Fruit fly (Drosophila melanogaster) whole organism, pupa: ENCODE data around the gene Kmn2.
A peak's percentile ranks its signal among the peaks of the same experiment; 100 is the strongest.

ENCODE experiments used
- CG10348 ChIP-seq: fragments of 200-800 bp; sonication (Bioruptor generic); IDR thresholded peaks from 2 replicates; pipeline ENCODE4 v1.3.6; 2022; ENCODE audit warnings: missing biosample characterization, missing genetic modification characterization
- CG12605 ChIP-seq: fragments of 200-800 bp; sonication (Bioruptor generic); IDR thresholded peaks from 2 replicates; pipeline ENCODE4 v1.3.6; 2022; ENCODE audit warnings: missing biosample characterization, missing genetic modification characterization
- CG13204 ChIP-seq: fragments of 200-800 bp; sonication (Bioruptor generic); optimal IDR thresholded peaks from 2 replicates; lab custom pipeline; 2018; ENCODE audit warnings: missing biosample characterization, mild to moderate bottlenecking, missing genetic modification characterization, moderate library complexity
- CG14655 ChIP-seq: fragments of 200-800 bp; sonication (Bioruptor generic); optimal IDR thresholded peaks from 3 replicates; lab custom pipeline; 2017; ENCODE audit warnings: mild to moderate bottlenecking, missing biosample characterization, missing genetic modification reagents, missing genetic modification characterization
- CG15710 ChIP-seq: fragments of 200-800 bp; sonication (Bioruptor generic); optimal IDR thresholded peaks from 2 replicates; lab custom pipeline; 2018; ENCODE audit warnings: missing biosample characterization, mild to moderate bottlenecking, missing genetic modification characterization, moderate library complexity
- CG17806 ChIP-seq: fragments of 200-800 bp; sonication (Bioruptor generic); optimal IDR thresholded peaks from 2 replicates; lab custom pipeline; 2018; ENCODE audit warnings: missing biosample characterization, mild to moderate bottlenecking, missing genetic modification characterization, moderate library complexity
- CG32121 ChIP-seq: fragments of 200-800 bp; sonication (Bioruptor generic); IDR thresholded peaks from 2 replicates; pipeline ENCODE4 v1.3.6; 2022; ENCODE audit warnings: missing biosample characterization, missing genetic modification characterization
- CG34367 ChIP-seq: fragments of 200-800 bp; sonication (Bioruptor generic); optimal IDR thresholded peaks from 2 replicates; lab custom pipeline; 2018; ENCODE audit warnings: missing biosample characterization, mild to moderate bottlenecking, missing genetic modification characterization
- CG4496 ChIP-seq: fragments of 200-800 bp; sonication (Bioruptor generic); IDR thresholded peaks from 3 replicates; pipeline ENCODE4 v1.3.6; 2022; ENCODE audit warnings: missing biosample characterization, missing genetic modification characterization
- CG8159 ChIP-seq: fragments of 200-800 bp; sonication (Bioruptor generic); optimal IDR thresholded peaks from 3 replicates; lab custom pipeline; 2018; ENCODE audit warnings: missing biosample characterization, mild to moderate bottlenecking, missing genetic modification characterization, moderate library complexity
- CG8301 ChIP-seq: fragments of 200-800 bp; sonication (Bioruptor generic); optimal IDR thresholded peaks from 2 replicates; lab custom pipeline; 2018; ENCODE audit warnings: missing biosample characterization, mild to moderate bottlenecking, missing genetic modification characterization
- CG9948 ChIP-seq: fragments of 200-800 bp; sonication (Bioruptor generic); optimal IDR thresholded peaks from 2 replicates; lab custom pipeline; 2018; ENCODE audit warnings: missing biosample characterization, mild to moderate bottlenecking, missing genetic modification characterization, moderate library complexity
- D1 ChIP-seq: fragments of 200-800 bp; sonication (Bioruptor generic); optimal IDR thresholded peaks from 2 replicates; lab custom pipeline; 2018; ENCODE audit warnings: missing biosample characterization, mild to moderate bottlenecking, missing genetic modification characterization, moderate library complexity
- EcR ChIP-seq: fragments of 200-800 bp; sonication (Bioruptor generic); optimal IDR thresholded peaks from 3 replicates; lab custom pipeline; 2019; ENCODE audit warnings: missing biosample characterization, missing genetic modification characterization, mild to moderate bottlenecking, moderate library complexity, missing genetic modification reagents
- Ets98B ChIP-seq: fragments of 200-800 bp; sonication (Bioruptor generic); IDR thresholded peaks from 2 replicates; pipeline ENCODE4 v1.3.6; 2022; ENCODE audit warnings: missing biosample characterization, missing genetic modification characterization
- Pif1A ChIP-seq: fragments of 200-800 bp; sonication (Bioruptor generic); optimal IDR thresholded peaks from 3 replicates; lab custom pipeline; 2016; ENCODE audit warnings: missing biosample characterization, missing genetic modification characterization
- Pif1B ChIP-seq: fragments of 200-800 bp; sonication (Bioruptor generic); optimal IDR thresholded peaks from 3 replicates; lab custom pipeline; 2016; ENCODE audit warnings: missing biosample characterization, missing genetic modification characterization
- Snoo ChIP-seq: fragments of 200-800 bp; sonication (Bioruptor generic); optimal IDR thresholded peaks from 3 replicates; lab custom pipeline; 2017; ENCODE audit warnings: missing biosample characterization, mild to moderate bottlenecking, missing genetic modification characterization, inconsistent platforms
- fd96Ca ChIP-seq: fragments of 200-800 bp; sonication (Bioruptor generic); IDR thresholded peaks from 3 replicates; pipeline ENCODE4 v1.3.6; 2022; ENCODE audit warnings: missing biosample characterization, missing genetic modification characterization
- gl ChIP-seq: fragments of 200-800 bp; sonication (Bioruptor generic); optimal IDR thresholded peaks from 2 replicates; lab custom pipeline; 2018; ENCODE audit warnings: missing biosample characterization, mild to moderate bottlenecking, missing genetic modification characterization
- rn ChIP-seq: fragments of 200-800 bp; sonication (Bioruptor generic); IDR thresholded peaks from 2 replicates; pipeline ENCODE4 v1.3.6; 2022; ENCODE audit warnings: missing biosample characterization, missing genetic modification characterization

Gene Kmn2

dm6 chr3R:7995722-7996121 is 5.4 kb downstream of the Kmn2 start, which contains the start of gene Elovl7:
Gene Elovl7, minus strand, starts transcription at chr3R:7995852.
- no peak for TF ChIP-seq CG9948 (tag; lab: Kevin White, UChicago)
- no peak for TF ChIP-seq CG15710 (tag; lab: Kevin White, UChicago)
- TF ChIP-seq Pif1A (GFP tag; lab: Kevin White, UChicago), result no peak
- TF ChIP-seq CG34367, result no peak
- TF ChIP-seq rn (GFP tag; lab: Robert Waterston, UW), result no peak
- TF ChIP-seq Snoo (tag; lab: Kevin White, UChicago), result no peak
- peak; percentile 41 for TF ChIP-seq EcR (GFP tag; lab: Kevin White, UChicago)
- peak; percentile 93 for TF ChIP-seq CG13204 (GFP tag; lab: Kevin White, UChicago)
- TF ChIP-seq CG10348, result no peak
- TF ChIP-seq CG4496 (GFP tag; lab: Robert Waterston, UW), result no peak
- TF ChIP-seq CG8159 (tag; lab: Kevin White, UChicago), result no peak

dm6 chr3R:7994629-7995028 is 6.5 kb downstream of the Kmn2 start:
- TF ChIP-seq CG34367, result no peak
- TF ChIP-seq CG13204 (GFP tag; lab: Kevin White, UChicago), result no peak
- TF ChIP-seq gl, result no peak
- no peak for TF ChIP-seq CG14655

dm6 chr3R:7993506-7993905 is 7.6 kb downstream of the Kmn2 start:
- no peak for TF ChIP-seq rn (GFP tag; lab: Robert Waterston, UW)
- no peak for TF ChIP-seq CG34367
- TF ChIP-seq D1 (tag; lab: Kevin White, UChicago), result no peak
- TF ChIP-seq CG14655, result no peak
- TF ChIP-seq EcR (GFP tag; lab: Kevin White, UChicago), result no peak
- no peak for TF ChIP-seq CG13204 (GFP tag; lab: Kevin White, UChicago)
- TF ChIP-seq CG8301 (tag; lab: Kevin White, UChicago), result no peak
- no peak for TF ChIP-seq CG9948 (tag; lab: Kevin White, UChicago)
- TF ChIP-seq Ets98B (GFP tag; lab: Robert Waterston, UW), result no peak
- no peak for TF ChIP-seq CG12605 (GFP tag; lab: Robert Waterston, UW)

- no peak for TF ChIP-seq CG10348
- TF ChIP-seq Pif1B (GFP tag; lab: Kevin White, UChicago), result no peak
- peak; percentile 38 for TF ChIP-seq CG14655
- no peak for TF ChIP-seq CG17806 (tag; lab: Kevin White, UChicago)
- TF ChIP-seq Snoo (tag; lab: Kevin White, UChicago), result no peak
- TF ChIP-seq CG15710 (tag; lab: Kevin White, UChicago), result no peak
- no peak for TF ChIP-seq Pif1A (GFP tag; lab: Kevin White, UChicago)
- TF ChIP-seq CG8301 (tag; lab: Kevin White, UChicago), result peak; percentile 48
- TF ChIP-seq CG8159 (tag; lab: Kevin White, UChicago), result peak; percentile 7
- TF ChIP-seq D1 (tag; lab: Kevin White, UChicago), result no peak
- no peak for TF ChIP-seq CG34367
- no peak for TF ChIP-seq rn (GFP tag; lab: Robert Waterston, UW)
- no peak for TF ChIP-seq gl
- TF ChIP-seq CG13204 (GFP tag; lab: Kevin White, UChicago), result no peak
- TF ChIP-seq CG9948 (tag; lab: Kevin White, UChicago), result no peak
- TF ChIP-seq Ets98B (GFP tag; lab: Robert Waterston, UW), result no peak
- TF ChIP-seq EcR (GFP tag; lab: Kevin White, UChicago), result no peak
- peak; percentile 55; the same call in 2 of the 3 replicates for TF ChIP-seq CG4496 (GFP tag; lab: Robert Waterston, UW)
- TF ChIP-seq fd96Ca, result no peak
- no peak for TF ChIP-seq CG12605 (GFP tag; lab: Robert Waterston, UW)
- peak; percentile 24; the same call in 1 of the 2 replicates for TF ChIP-seq CG32121
- TF ChIP-seq, all 21 proteins: peak for 5
These were observed 9.0 kb downstream of the Kmn2 start for dm6 chr3R:7992100-7992499.

- TF ChIP-seq CG4496 (GFP tag; lab: Robert Waterston, UW) (0 out of 3 replicates have a peak, but pooled peaks have one; percentile 8), rn (GFP tag; lab: Robert Waterston, UW) (no peak)
- TF ChIP-seq, all 21 proteins: peak for 1
These were observed 9.7 kb downstream of the Kmn2 start for dm6 chr3R:7991446-7991845.

- TF ChIP-seq fd96Ca (0 out of 3 replicates have a peak, but pooled peaks have one; percentile 14), EcR (GFP tag; lab: Kevin White, UChicago) (peak; percentile 13), CG34367 (no peak), CG13204 (GFP tag; lab: Kevin White, UChicago) (no peak), CG4496 (GFP tag; lab: Robert Waterston, UW) (no peak)
These were observed 10.2 kb downstream of the Kmn2 start for dm6 chr3R:7990799-7991423.

- TF ChIP-seq CG32121 (no peak), Pif1A (GFP tag; lab: Kevin White, UChicago) (no peak), CG9948 (tag; lab: Kevin White, UChicago) (no peak), CG15710 (tag; lab: Kevin White, UChicago) (no peak)
These were observed 10.9 kb downstream of the Kmn2 start for dm6 chr3R:7990257-7990656.
